Worm (Caenorhabditis elegans): Measurements from ENCODE around the gene twk-36.

- TF ChIP-seq peb-1 (tag; optimal IDR thresholded peaks at IDR 0.05) (no peak), ztf-11 (tag; optimal IDR thresholded peaks at IDR 0.05) (no peak), R02D3.7 (tag; optimal IDR thresholded peaks at IDR 0.05) (no peak), unc-39 (tag; optimal IDR thresholded peaks at IDR 0.05) (no peak), nhr-11 (tag; optimal IDR thresholded peaks at IDR 0.05) (no peak), lin-39 (tag; optimal IDR thresholded peaks at IDR 0.05) (no peak), elt-1 (tag; optimal IDR thresholded peaks at IDR 0.05) (no peak), blmp-1 (tag; optimal IDR thresholded peaks at IDR 0.05; ENCODE audit: insufficient read depth) (no peak), zag-1 (tag; optimal IDR thresholded peaks at IDR 0.05) (no peak)
These were observed 28.2 kb downstream of the twk-36 start, which contains the start of gene str-77 for ce11 chrV:17718647-17719046.
